Fruit fly (Drosophila melanogaster) whole organism, pupa: ENCODE data around the gene Gem4b.
A peak's percentile ranks its signal among the peaks of the same experiment; 100 is the strongest.

Experiments
- CG10348 ChIP-seq: fragments of 200-800 bp; sonication (Bioruptor generic); IDR thresholded peaks from 2 replicates; pipeline ENCODE4 v1.3.6; 2022; ENCODE audit warnings: missing biosample characterization, missing genetic modification characterization
- CG15710 ChIP-seq: fragments of 200-800 bp; sonication (Bioruptor generic); optimal IDR thresholded peaks from 2 replicates; lab custom pipeline; 2018; ENCODE audit warnings: missing biosample characterization, mild to moderate bottlenecking, missing genetic modification characterization, moderate library complexity
- CG17806 ChIP-seq: fragments of 200-800 bp; sonication (Bioruptor generic); optimal IDR thresholded peaks from 2 replicates; lab custom pipeline; 2018; ENCODE audit warnings: missing biosample characterization, mild to moderate bottlenecking, missing genetic modification characterization, moderate library complexity
- CG32121 ChIP-seq: fragments of 200-800 bp; sonication (Bioruptor generic); IDR thresholded peaks from 2 replicates; pipeline ENCODE4 v1.3.6; 2022; ENCODE audit warnings: missing biosample characterization, missing genetic modification characterization
- CG34367 ChIP-seq: fragments of 200-800 bp; sonication (Bioruptor generic); optimal IDR thresholded peaks from 2 replicates; lab custom pipeline; 2018; ENCODE audit warnings: missing biosample characterization, mild to moderate bottlenecking, missing genetic modification characterization
- CG8301 ChIP-seq: fragments of 200-800 bp; sonication (Bioruptor generic); optimal IDR thresholded peaks from 2 replicates; lab custom pipeline; 2018; ENCODE audit warnings: missing biosample characterization, mild to moderate bottlenecking, missing genetic modification characterization
- CG9948 ChIP-seq: fragments of 200-800 bp; sonication (Bioruptor generic); optimal IDR thresholded peaks from 2 replicates; lab custom pipeline; 2018; ENCODE audit warnings: missing biosample characterization, mild to moderate bottlenecking, missing genetic modification characterization, moderate library complexity
- EcR ChIP-seq: fragments of 200-800 bp; sonication (Bioruptor generic); optimal IDR thresholded peaks from 3 replicates; lab custom pipeline; 2019; ENCODE audit warnings: missing biosample characterization, missing genetic modification characterization, mild to moderate bottlenecking, moderate library complexity, missing genetic modification reagents
- Ets98B ChIP-seq: fragments of 200-800 bp; sonication (Bioruptor generic); IDR thresholded peaks from 2 replicates; pipeline ENCODE4 v1.3.6; 2022; ENCODE audit warnings: missing biosample characterization, missing genetic modification characterization
- Pif1B ChIP-seq: fragments of 200-800 bp; sonication (Bioruptor generic); optimal IDR thresholded peaks from 3 replicates; lab custom pipeline; 2016; ENCODE audit warnings: missing biosample characterization, missing genetic modification characterization
- Snoo ChIP-seq: fragments of 200-800 bp; sonication (Bioruptor generic); optimal IDR thresholded peaks from 3 replicates; lab custom pipeline; 2017; ENCODE audit warnings: missing biosample characterization, mild to moderate bottlenecking, missing genetic modification characterization, inconsistent platforms
- fd96Ca ChIP-seq: fragments of 200-800 bp; sonication (Bioruptor generic); IDR thresholded peaks from 3 replicates; pipeline ENCODE4 v1.3.6; 2022; ENCODE audit warnings: missing biosample characterization, missing genetic modification characterization
- gl ChIP-seq: fragments of 200-800 bp; sonication (Bioruptor generic); optimal IDR thresholded peaks from 2 replicates; lab custom pipeline; 2018; ENCODE audit warnings: missing biosample characterization, mild to moderate bottlenecking, missing genetic modification characterization

DNA sequence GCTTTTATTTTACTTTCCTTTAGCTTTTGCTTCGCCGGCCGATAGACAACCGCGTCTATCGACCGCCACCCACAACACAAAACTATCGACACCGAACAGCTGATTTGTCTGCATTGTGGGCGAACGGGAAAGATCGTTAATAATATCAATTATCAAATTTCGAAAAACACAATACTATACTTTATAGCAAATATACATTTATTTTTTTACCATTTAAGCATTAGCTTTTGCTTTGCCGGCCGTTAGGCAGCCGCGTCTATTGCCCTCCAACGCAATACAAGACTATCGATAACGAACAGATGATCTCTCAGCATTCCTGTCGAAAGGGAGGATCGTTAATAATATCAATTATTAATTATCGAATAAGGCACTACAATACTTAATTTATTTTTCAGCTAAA, 4.5 kb upstream of the Gem4b start, which contains the start of the genes CG2938 and Glos:
- no peak for TF ChIP-seq EcR (GFP tag; lab: Kevin White, UChicago)
- TF ChIP-seq CG9948 (tag; lab: Kevin White, UChicago) = no peak
- no peak for TF ChIP-seq CG17806 (tag; lab: Kevin White, UChicago)
- no peak for TF ChIP-seq CG34367 (tag; lab: Kevin White, UChicago)
- TF ChIP-seq gl (tag; lab: Kevin White, UChicago) = no peak
- no peak for TF ChIP-seq CG15710 (tag; lab: Kevin White, UChicago)
- TF ChIP-seq CG10348 (GFP tag; lab: Robert Waterston, UW) = no peak
- TF ChIP-seq CG8301 (tag; lab: Kevin White, UChicago) = no peak
- no peak for TF ChIP-seq fd96Ca (GFP tag; lab: Robert Waterston, UW)
- 0 out of 2 replicates have a peak, but pooled peaks have one; percentile 4 for TF ChIP-seq CG32121
- TF ChIP-seq Pif1B (GFP tag; lab: Kevin White, UChicago) = no peak
- TF ChIP-seq Snoo (tag; lab: Kevin White, UChicago) = no peak
- TF ChIP-seq Ets98B (GFP tag; lab: Robert Waterston, UW) = no peak
